Fruit fly (Drosophila melanogaster) whole organism, wandering third instar larva: Measurements from ENCODE around the gene CG43116.

Source experiments
- Abd-B ChIP-seq: fragments of >200 bp; optimal IDR thresholded peaks from 2 replicates; lab custom pipeline; 2017; ENCODE audit warnings: missing biosample characterization, missing genetic modification characterization
- CG32264 ChIP-seq: fragments of 200-800 bp; sonication (Bioruptor generic); optimal IDR thresholded peaks from 2 replicates; lab custom pipeline; 2016; ENCODE audit warnings: missing biosample characterization, missing genetic modification characterization
- CG9705 ChIP-seq: fragments of 200-800 bp; sonication (Bioruptor generic); optimal IDR thresholded peaks from 2 replicates; lab custom pipeline; 2018; ENCODE audit warnings: missing biosample characterization, mild to moderate bottlenecking, missing genetic modification characterization
- CrebA ChIP-seq: fragments of 200-800 bp; sonication (Bioruptor generic); optimal IDR thresholded peaks from 2 replicates; lab custom pipeline; 2016; ENCODE audit warnings: missing biosample characterization, mild to moderate bottlenecking, missing genetic modification characterization, borderline replicate concordance
- Dfd ChIP-seq: fragments of >200 bp; optimal IDR thresholded peaks from 2 replicates; lab custom pipeline; 2017; ENCODE audit warnings: missing biosample characterization, missing genetic modification characterization
- Dif ChIP-seq: fragments of 200-275, 200-300 bp; sonication (Bioruptor generic); optimal IDR thresholded peaks from 2 replicates; lab custom pipeline; 2018; ENCODE audit warnings: missing biosample characterization, missing genetic modification characterization; ENCODE audit not compliant: partially characterized antibody
- GATAd ChIP-seq: sonication (Bioruptor generic); optimal IDR thresholded peaks from 2 replicates; lab custom pipeline; 2016; ENCODE audit warnings: missing biosample characterization, missing genetic modification characterization
- HLH106 ChIP-seq: fragments of 200-800 bp; optimal IDR thresholded peaks from 3 replicates; lab custom pipeline; 2019; ENCODE audit warnings: missing biosample characterization, mild to moderate bottlenecking, missing genetic modification characterization, moderate library complexity
- Hnf4 ChIP-seq: fragments of 200-800 bp; sonication (Bioruptor generic); optimal IDR thresholded peaks from 2 replicates; lab custom pipeline; 2016; ENCODE audit warnings: missing biosample characterization, mild to moderate bottlenecking, missing genetic modification characterization
- Hr78 ChIP-seq: fragments of >200 bp; optimal IDR thresholded peaks from 2 replicates; lab custom pipeline; 2017; ENCODE audit warnings: missing biosample characterization, missing genetic modification characterization
- Hr83 ChIP-seq: fragments of 200-300 bp; sonication (Bioruptor generic); optimal IDR thresholded peaks from 2 replicates; lab custom pipeline; 2016; ENCODE audit warnings: missing biosample characterization, mild to moderate bottlenecking, missing genetic modification characterization, moderate library complexity; ENCODE audit not compliant: poor library complexity, severe bottlenecking
- Jra ChIP-seq: sonication (Bioruptor generic); optimal IDR thresholded peaks from 2 replicates; lab custom pipeline; 2016; ENCODE audit warnings: missing biosample characterization, missing genetic modification characterization
- Mio ChIP-seq: sonication (Bioruptor generic); optimal IDR thresholded peaks from 2 replicates; lab custom pipeline; 2016; ENCODE audit warnings: missing biosample characterization, missing genetic modification characterization
- Myc ChIP-seq: fragments of >200 bp; optimal IDR thresholded peaks from 2 replicates; lab custom pipeline; 2017
- N ChIP-seq: fragments of >200 bp; optimal IDR thresholded peaks from 2 replicates; lab custom pipeline; 2018; ENCODE audit warnings: missing biosample characterization, missing external identifiers, missing genetic modification characterization
- OdsH ChIP-seq: fragments of 200-800 bp; sonication (Bioruptor generic); optimal IDR thresholded peaks from 2 replicates; lab custom pipeline; 2016; ENCODE audit warnings: missing biosample characterization, mild to moderate bottlenecking, missing genetic modification characterization
- Sp1 ChIP-seq: fragments of 200-800 bp; sonication (Bioruptor generic); optimal IDR thresholded peaks from 3 replicates; lab custom pipeline; 2019; ENCODE audit warnings: missing biosample characterization, mild to moderate bottlenecking, missing genetic modification characterization, moderate library complexity
- Vsx2 ChIP-seq: fragments of 200-300, 225-300 bp; sonication (Bioruptor generic); optimal IDR thresholded peaks from 2 replicates; lab custom pipeline; 2018; ENCODE audit warnings: missing biosample characterization, missing genetic modification characterization; ENCODE audit not compliant: partially characterized antibody
- br ChIP-seq: fragments of 200-800 bp; sonication (Bioruptor generic); optimal IDR thresholded peaks from 2 replicates; lab custom pipeline; 2016; ENCODE audit warnings: missing biosample characterization, missing genetic modification characterization
- brk ChIP-seq: fragments of 200-800 bp; sonication (Bioruptor generic); optimal IDR thresholded peaks from 2 replicates; lab custom pipeline; 2016; ENCODE audit warnings: missing biosample characterization, mild to moderate bottlenecking, missing genetic modification characterization
- dl ChIP-seq, 2 experiments: fragments of 175-275, 200-275 bp in 1 of 2; fragments of 200-275 bp in 1 of 2; sonication (Bioruptor generic); optimal IDR thresholded peaks; lab custom pipeline; 2018; ENCODE audit warnings: mild to moderate bottlenecking in 2 of 2, missing biosample characterization in 2 of 2, missing genetic modification characterization in 2 of 2, moderate library complexity in 2 of 2; ENCODE audit not compliant: partially characterized antibody in 2 of 2, insufficient read depth in 1 of 2
- dmrt93B ChIP-seq: fragments of 200-800 bp; sonication (Bioruptor generic); optimal IDR thresholded peaks from 2 replicates; lab custom pipeline; 2018; ENCODE audit warnings: missing biosample characterization, mild to moderate bottlenecking, missing genetic modification characterization
- dsf ChIP-seq: sonication (Bioruptor generic); optimal IDR thresholded peaks from 2 replicates; lab custom pipeline; 2016; ENCODE audit warnings: missing biosample characterization, missing genetic modification characterization, borderline replicate concordance
- ey ChIP-seq: fragments of 200-800 bp; sonication (Bioruptor generic); optimal IDR thresholded peaks from 2 replicates; lab custom pipeline; 2016; ENCODE audit warnings: missing biosample characterization, missing genetic modification characterization
- foxo ChIP-seq, 2 experiments: fragments of 200-800 bp; sonication (Bioruptor generic); optimal IDR thresholded peaks; 2 replicates in 1 of 2; 3 replicates in 1 of 2; lab custom pipeline; 2016 to 2017; ENCODE audit warnings: missing biosample characterization in 2 of 2, missing genetic modification characterization in 2 of 2
- fru ChIP-seq: fragments of 200-800 bp; sonication (Bioruptor generic); optimal IDR thresholded peaks from 3 replicates; lab custom pipeline; 2016; ENCODE audit warnings: missing biosample characterization, mild to moderate bottlenecking, missing genetic modification characterization
- jim ChIP-seq: fragments of 175-275, 200-325 bp; sonication (Bioruptor generic); optimal IDR thresholded peaks from 2 replicates; lab custom pipeline; 2016; ENCODE audit warnings: missing biosample characterization, mild to moderate bottlenecking, missing genetic modification characterization
- lola ChIP-seq: fragments of >200 bp; optimal IDR thresholded peaks from 2 replicates; lab custom pipeline; 2017; ENCODE audit warnings: missing biosample characterization, missing genetic modification characterization
- pan ChIP-seq: fragments of >200 bp; optimal IDR thresholded peaks from 2 replicates; lab custom pipeline; 2017
- psq ChIP-seq: fragments of 200-800 bp; sonication (Bioruptor generic); optimal IDR thresholded peaks from 3 replicates; lab custom pipeline; 2017; ENCODE audit warnings: missing biosample characterization, mild to moderate bottlenecking, missing genetic modification characterization, moderate library complexity
- rgr ChIP-seq: fragments of 200-800 bp; sonication (Bioruptor generic); optimal IDR thresholded peaks from 3 replicates; lab custom pipeline; 2016; ENCODE audit warnings: missing biosample characterization, mild to moderate bottlenecking, missing genetic modification characterization
- sage ChIP-seq: fragments of 200-800 bp; sonication (Bioruptor generic); optimal IDR thresholded peaks from 2 replicates; lab custom pipeline; 2016; ENCODE audit warnings: missing biosample characterization, mild to moderate bottlenecking, missing genetic modification characterization
- sv ChIP-seq: fragments of 200-800 bp; sonication (Bioruptor generic); optimal IDR thresholded peaks from 3 replicates; lab custom pipeline; 2016; ENCODE audit warnings: missing biosample characterization, missing genetic modification characterization
- tai ChIP-seq: sonication (Bioruptor generic); optimal IDR thresholded peaks from 2 replicates; lab custom pipeline; 2016; ENCODE audit warnings: missing biosample characterization, missing genetic modification characterization
- usp ChIP-seq: fragments of >200 bp; optimal IDR thresholded peaks from 2 replicates; lab custom pipeline; 2017; ENCODE audit warnings: missing biosample characterization, missing genetic modification characterization
- woc ChIP-seq: sonication (Bioruptor generic); optimal IDR thresholded peaks from 2 replicates; lab custom pipeline; 2016; ENCODE audit warnings: missing biosample characterization, mild to moderate bottlenecking, missing genetic modification characterization

The CG43116 gene

DNA sequence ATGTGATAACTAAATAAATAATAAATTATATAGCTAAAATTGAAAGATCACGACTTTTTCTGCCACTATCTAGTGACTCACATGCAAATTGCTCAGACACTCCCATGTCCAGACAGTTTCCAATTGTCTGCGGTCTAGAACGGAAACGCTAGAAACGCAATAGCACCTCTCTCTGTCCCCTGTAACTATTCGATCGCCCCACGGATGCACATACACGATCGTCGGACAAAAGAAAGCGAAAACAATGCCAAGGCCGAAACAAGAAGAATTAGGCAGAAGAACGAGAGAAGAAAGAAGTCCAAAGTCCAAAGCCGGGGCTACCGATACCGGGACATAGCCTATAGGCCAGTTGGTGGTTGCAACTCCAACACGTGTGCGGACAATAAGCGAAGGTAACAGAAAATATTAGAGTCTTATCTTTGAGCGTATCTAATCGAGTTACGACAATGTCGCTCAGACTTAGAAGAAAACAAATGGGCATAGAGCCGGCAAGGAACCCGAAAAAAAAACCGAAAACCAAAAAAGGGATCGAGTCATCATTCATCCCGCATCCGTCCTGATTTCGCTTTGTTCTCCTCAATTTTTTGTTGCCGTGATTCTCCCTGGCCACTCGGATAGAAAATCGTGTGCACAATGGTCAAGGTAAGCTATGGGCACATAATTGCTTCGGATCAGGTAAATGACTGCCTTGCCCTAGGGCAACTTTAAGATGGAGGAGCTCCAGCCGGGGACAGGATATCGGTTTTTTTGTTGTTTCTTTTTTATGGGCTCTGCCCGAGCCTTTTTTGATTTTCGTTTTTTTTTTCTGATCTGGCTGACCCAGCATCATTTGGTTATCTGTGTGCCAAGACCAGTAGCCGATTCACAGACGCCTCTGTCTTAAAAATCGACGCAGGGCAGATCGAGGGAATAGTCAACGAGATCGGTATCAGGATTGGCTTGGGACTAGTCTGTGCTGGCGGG is 4.2 kb upstream of the CG43116 start:
- TF ChIP-seq Abd-B (GFP tag; lab: Kevin White, UChicago), result no peak
- peak; percentile 36 for TF ChIP-seq Hnf4 (GFP tag; lab: Kevin White, UChicago)
- no peak for TF ChIP-seq lola (GFP tag; lab: Kevin White, UChicago)
- no peak for TF ChIP-seq CG9705
- no peak for TF ChIP-seq CG32264 (GFP tag; lab: Kevin White, UChicago)
- TF ChIP-seq Hr83 (GFP tag; lab: Kevin White, UChicago), result no peak
- TF ChIP-seq psq (GFP tag; lab: Kevin White, UChicago), result peak; percentile 25
- TF ChIP-seq HLH106 (tag; lab: Kevin White, UChicago), result no peak
- TF ChIP-seq OdsH (GFP tag; lab: Kevin White, UChicago), result no peak
- TF ChIP-seq, all 38 proteins: peak for 2

DNA sequence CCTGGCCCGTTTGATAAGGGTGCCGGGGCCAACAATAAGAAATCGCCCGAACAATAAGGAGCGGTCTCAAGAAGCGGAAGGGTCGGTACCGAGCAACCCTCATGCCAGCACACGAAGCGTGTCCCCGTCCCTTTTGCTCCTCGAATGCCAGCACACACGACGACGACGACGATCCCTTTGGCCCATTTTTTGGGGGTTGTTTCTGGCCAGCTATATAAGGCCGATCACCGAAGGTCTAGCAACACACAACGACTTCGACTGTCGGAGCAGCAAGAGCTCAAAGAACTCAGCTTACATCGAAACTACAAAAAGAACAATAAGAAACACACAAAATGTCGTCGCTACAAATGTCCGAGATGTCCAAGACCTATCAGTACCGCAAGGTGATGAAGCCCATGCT is 2.8 kb upstream of the CG43116 start:
- TF ChIP-seq CG9705, result no peak
- TF ChIP-seq woc (GFP tag; lab: Kevin White, UChicago), result no peak
- no peak for TF ChIP-seq CG32264 (GFP tag; lab: Kevin White, UChicago)
- no peak for TF ChIP-seq OdsH (GFP tag; lab: Kevin White, UChicago)
- TF ChIP-seq Hnf4 (GFP tag; lab: Kevin White, UChicago), result no peak
- TF ChIP-seq HLH106 (tag; lab: Kevin White, UChicago), result no peak
- TF ChIP-seq brk (GFP tag; lab: Kevin White, UChicago), result no peak
- no peak for TF ChIP-seq fru (GFP tag; lab: Kevin White, UChicago)

DNA sequence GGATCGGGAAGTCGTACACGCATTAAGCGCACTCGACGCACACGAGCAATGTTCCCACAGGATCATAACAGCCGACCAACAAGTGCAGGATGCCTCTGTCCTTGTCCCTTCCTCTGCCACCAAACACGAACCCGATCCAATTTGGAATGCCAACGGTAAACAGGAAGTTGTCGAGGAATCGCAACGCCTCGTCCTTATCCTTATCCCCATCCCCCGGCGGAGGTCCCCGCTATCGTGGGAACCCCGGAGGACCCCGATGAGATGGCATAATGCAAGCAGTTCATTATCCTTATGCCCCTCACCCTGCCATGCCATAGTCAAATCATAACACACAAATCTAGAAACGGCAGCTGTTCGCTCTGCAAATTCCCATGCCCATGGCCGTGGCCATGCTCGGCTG is 2.3 kb upstream of the CG43116 start:
- TF ChIP-seq rgr, result no peak
- no peak for TF ChIP-seq Mio
- no peak for TF ChIP-seq woc (GFP tag; lab: Kevin White, UChicago)
- no peak for TF ChIP-seq Jra (GFP tag; lab: Kevin White, UChicago)
- no peak for TF ChIP-seq usp
- no peak for TF ChIP-seq ey
- no peak for TF ChIP-seq CG9705
- no peak for TF ChIP-seq pan (lab: Kevin White, UChicago)
- no peak for TF ChIP-seq Hnf4 (GFP tag; lab: Kevin White, UChicago)
- TF ChIP-seq lola (GFP tag; lab: Kevin White, UChicago), result no peak
- no peak for TF ChIP-seq dsf (GFP tag; lab: Kevin White, UChicago)
- TF ChIP-seq brk (GFP tag; lab: Kevin White, UChicago), result no peak
- TF ChIP-seq HLH106 (tag; lab: Kevin White, UChicago), result no peak
- TF ChIP-seq Hr83 (GFP tag; lab: Kevin White, UChicago), result no peak

DNA sequence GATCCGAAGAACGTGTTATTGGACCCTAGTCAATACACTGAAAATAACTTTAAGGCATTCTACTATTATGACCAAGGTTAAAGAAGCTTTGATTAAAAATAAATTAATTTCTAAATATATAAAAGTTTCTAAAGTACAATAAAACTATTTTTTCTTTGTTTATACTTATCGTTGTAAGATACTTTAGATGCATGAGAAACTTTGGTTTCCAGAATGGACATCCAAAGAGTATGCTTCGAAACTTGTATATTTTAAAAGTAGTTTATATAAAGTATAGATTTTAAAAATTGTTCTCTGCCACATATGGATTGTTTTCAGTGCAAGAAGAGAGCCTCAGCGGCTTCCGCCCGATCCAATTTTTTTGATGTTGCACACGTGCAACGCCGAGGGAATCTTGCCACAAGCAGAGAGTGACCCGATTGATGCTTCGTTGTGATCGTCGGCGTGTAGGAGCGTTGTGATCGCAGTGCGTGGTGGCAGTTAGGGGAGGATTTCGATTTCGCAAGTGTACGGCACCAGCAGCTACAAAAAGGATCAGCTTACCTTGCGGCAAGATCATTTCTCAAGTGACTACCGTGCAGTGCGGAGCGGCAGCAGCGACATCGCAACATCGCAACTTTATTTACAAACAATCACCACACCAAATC is 395 bp upstream of the CG43116 start:
- TF ChIP-seq dmrt93B (GFP tag; lab: Kevin White, UChicago) (peak; percentile 86), rgr (peak; percentile 86), tai (GFP tag; lab: Kevin White, UChicago) (no peak), Sp1 (GFP tag; lab: Kevin White, UChicago) (peak; percentile 96), sv (GFP tag; lab: Kevin White, UChicago) (no peak), Dif (GFP tag; lab: Kevin White, UChicago) (no peak), Abd-B (GFP tag; lab: Kevin White, UChicago) (no peak), Hr78 (GFP tag; lab: Kevin White, UChicago) (no peak), Myc (lab: Kevin White, UChicago) (no peak), Hr83 (GFP tag; lab: Kevin White, UChicago) (no peak), GATAd (GFP tag; lab: Kevin White, UChicago) (no peak), br (peak; percentile 32), CG32264 (GFP tag; lab: Kevin White, UChicago) (no peak), CrebA (GFP tag; lab: Kevin White, UChicago) (no peak), woc (GFP tag; lab: Kevin White, UChicago) (peak; percentile 2), N (GFP tag; lab: Kevin White, UChicago) (no peak), pan (lab: Kevin White, UChicago) (no peak), Vsx2 (no peak), lola (GFP tag; lab: Kevin White, UChicago) (no peak), OdsH (GFP tag; lab: Kevin White, UChicago) (peak; percentile 89), HLH106 (tag; lab: Kevin White, UChicago) (peak; percentile 93), usp (no peak), Dfd (GFP tag; lab: Kevin White, UChicago) (no peak), jim (GFP tag; lab: Kevin White, UChicago) (no peak), sage (GFP tag; lab: Kevin White, UChicago) (peak; percentile 69), dl (GFP tag; optimal IDR thresholded peaks at IDR 0.05; lab: Kevin White, UChicago; ENCODE audit: insufficient read depth in 1 of 2, partially characterized antibody in 2 of 2) (no peak), Mio (no peak), brk (GFP tag; lab: Kevin White, UChicago) (peak; percentile 64), dsf (GFP tag; lab: Kevin White, UChicago) (no peak), ey (peak; percentile 56), Hnf4 (GFP tag; lab: Kevin White, UChicago) (peak; percentile 60), fru (GFP tag; lab: Kevin White, UChicago) (peak; percentile 80), foxo (GFP tag; optimal IDR thresholded peaks at IDR 0.05; lab: Kevin White, UChicago) (peak in 1 of 2 experiments; percentile 87), Jra (GFP tag; lab: Kevin White, UChicago) (no peak), psq (GFP tag; lab: Kevin White, UChicago) (peak; percentile 85)
